Fruit fly (Drosophila melanogaster): ENCODE data around the gene Tsp74F.

The Tsp74F gene

DNA sequence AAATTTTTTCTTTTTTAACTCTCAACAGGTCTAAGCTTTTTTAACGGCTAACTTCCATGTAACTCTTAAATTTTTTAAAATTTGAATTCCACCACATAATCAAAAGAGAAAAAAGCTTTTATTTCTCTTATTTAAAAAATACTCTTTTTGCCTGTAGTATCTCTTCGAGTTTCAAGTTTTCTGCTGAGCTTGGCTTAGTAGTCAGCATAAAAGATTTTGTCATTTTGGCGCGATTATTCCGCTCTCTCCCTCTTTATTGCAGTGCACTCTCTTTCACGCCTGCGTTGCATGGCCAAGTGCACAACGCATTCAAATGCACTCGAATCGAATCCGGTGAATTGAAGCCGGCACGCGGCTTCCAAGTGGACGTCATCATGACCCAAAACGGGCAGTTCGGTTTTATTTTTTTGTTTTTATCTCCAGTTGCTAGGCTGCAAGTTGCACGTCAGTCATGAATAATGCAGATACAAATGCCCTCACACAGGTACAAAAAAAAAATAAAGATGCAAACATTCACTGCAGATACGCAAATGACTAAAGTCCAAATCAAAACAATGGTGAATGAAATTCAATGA, 18.4 kb upstream of the Tsp74F start:
- TF ChIP-seq Hnf4 (GFP tag; optimal IDR thresholded peaks at IDR 0.05) (no peak), CrebA (GFP tag; optimal IDR thresholded peaks at IDR 0.05; ENCODE audit: borderline replicate concordance) (peak; percentile 74), Dif (GFP tag; optimal IDR thresholded peaks at IDR 0.05; ENCODE audit: partially characterized antibody) (peak; percentile 64), h (GFP tag; optimal IDR thresholded peaks at IDR 0.05) (peak; percentile 1)

DNA sequence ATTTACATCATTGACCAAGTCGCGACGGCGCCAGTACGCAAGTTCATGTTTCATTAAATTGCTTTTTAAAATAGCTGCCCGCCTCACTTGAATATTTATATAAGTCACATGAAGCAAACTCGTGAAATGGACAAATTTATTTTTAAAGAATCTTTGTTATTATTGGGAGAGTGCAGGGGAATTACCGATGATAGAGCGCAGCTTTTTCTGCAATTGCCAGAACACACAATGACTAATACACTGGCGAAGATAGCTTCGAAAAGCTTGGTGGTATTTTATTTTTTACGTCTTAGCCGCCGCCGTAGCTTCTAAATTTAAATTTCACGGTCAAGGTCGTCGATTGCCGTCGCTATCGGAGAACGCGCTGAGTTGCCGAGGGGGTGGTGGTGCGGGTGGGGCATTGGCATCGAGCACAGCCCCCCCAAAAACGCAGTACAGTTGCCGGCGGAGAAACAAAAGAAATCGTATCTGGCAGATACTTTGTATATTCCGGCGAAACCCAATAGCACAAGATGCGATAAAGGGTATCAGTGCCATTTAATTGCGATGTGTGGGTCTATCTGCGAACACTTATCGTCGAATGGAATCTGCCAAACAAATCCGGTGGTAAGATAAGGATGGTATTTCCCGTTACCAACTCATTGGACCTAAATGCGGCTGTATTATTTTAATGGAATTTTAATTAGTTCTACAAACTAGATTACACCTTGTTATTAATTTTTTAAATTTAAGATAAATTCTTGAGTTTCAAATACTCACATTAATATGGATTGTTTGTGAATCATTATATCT, 17.5 kb upstream of the Tsp74F start:
- peak; percentile 61 for TF ChIP-seq br (GFP tag; optimal IDR thresholded peaks at IDR 0.05)
- peak; percentile 3 for TF ChIP-seq Jra (GFP tag; optimal IDR thresholded peaks at IDR 0.05)
- no peak for TF ChIP-seq Rel (GFP tag; optimal IDR thresholded peaks at IDR 0.05)
- peak; percentile 99 for TF ChIP-seq Rel (tag; optimal IDR thresholded peaks at IDR 0.05)
- peak; percentile 5 for TF ChIP-seq rgr (GFP tag; optimal IDR thresholded peaks at IDR 0.05)
- no peak for TF ChIP-seq HLH106 (tag; optimal IDR thresholded peaks at IDR 0.05)
- TF ChIP-seq GATAd (GFP tag; optimal IDR thresholded peaks at IDR 0.05) = no peak
- peak; percentile 20 for TF ChIP-seq Sp1 (GFP tag; optimal IDR thresholded peaks at IDR 0.05)
- no peak for TF ChIP-seq Mio (GFP tag; optimal IDR thresholded peaks at IDR 0.05)
- TF ChIP-seq Dfd (GFP tag; optimal IDR thresholded peaks at IDR 0.05) = no peak
- TF ChIP-seq dl (GFP tag; optimal IDR thresholded peaks at IDR 0.05; ENCODE audit: insufficient read depth in 1 of 2, partially characterized antibody in 2 of 2) = peak; percentile 75 to 91
- peak; percentile 84 for TF ChIP-seq h (GFP tag; optimal IDR thresholded peaks at IDR 0.05)
- no peak for TF ChIP-seq Myc (optimal IDR thresholded peaks at IDR 0.05)
- no peak for TF ChIP-seq usp (GFP tag; optimal IDR thresholded peaks at IDR 0.05)

DNA sequence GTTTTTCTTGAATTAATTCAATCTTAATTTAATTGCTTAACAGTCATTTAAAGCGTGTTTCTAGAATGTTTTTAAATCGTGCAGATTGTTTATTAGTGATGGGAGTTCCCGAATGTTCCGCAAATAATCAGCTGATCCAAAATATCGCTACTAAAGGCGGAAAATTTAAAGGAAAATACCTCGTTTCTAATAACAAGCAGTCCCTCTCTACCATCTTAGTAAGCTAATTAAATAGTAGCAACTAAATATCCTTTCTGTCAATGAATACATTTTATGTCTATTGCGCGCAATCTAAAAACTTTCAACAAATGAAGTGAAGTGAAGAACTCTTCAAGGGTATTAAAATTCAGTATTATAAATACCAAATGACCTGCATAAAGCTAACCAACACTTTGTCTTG, 16.8 kb upstream of the Tsp74F start, which contains the start of gene CG5290:
Gene CG5290 (minus strand): TSS at position 118 of the 400 bp plus-strand sequence.
- TF ChIP-seq ey (GFP tag; optimal IDR thresholded peaks at IDR 0.05) (peak; percentile 40), Dif (GFP tag; optimal IDR thresholded peaks at IDR 0.05; ENCODE audit: partially characterized antibody) (no peak), Hr83 (GFP tag; optimal IDR thresholded peaks at IDR 0.05; ENCODE audit: poor library complexity, severe bottlenecking) (no peak), Hnf4 (GFP tag; optimal IDR thresholded peaks at IDR 0.05) (peak; percentile 66), fru (GFP tag; optimal IDR thresholded peaks at IDR 0.05) (peak; percentile 49), lola (GFP tag; optimal IDR thresholded peaks at IDR 0.05) (no peak), Abd-B (GFP tag; optimal IDR thresholded peaks at IDR 0.05) (no peak), Mio (GFP tag; optimal IDR thresholded peaks at IDR 0.05) (no peak), Sp1 (GFP tag; optimal IDR thresholded peaks at IDR 0.05) (peak; percentile 35), foxo (GFP tag; optimal IDR thresholded peaks at IDR 0.05) (peak in 1 of 2 experiments; percentile 49), Rel (GFP tag; optimal IDR thresholded peaks at IDR 0.05) (no peak), Rel (tag; optimal IDR thresholded peaks at IDR 0.05) (no peak), sage (GFP tag; optimal IDR thresholded peaks at IDR 0.05) (no peak), GATAd (GFP tag; optimal IDR thresholded peaks at IDR 0.05) (peak; percentile 31), sv (GFP tag; optimal IDR thresholded peaks at IDR 0.05) (peak; percentile 20), psq (GFP tag; optimal IDR thresholded peaks at IDR 0.05) (peak; percentile 32), dl (GFP tag; optimal IDR thresholded peaks at IDR 0.05; ENCODE audit: insufficient read depth in 1 of 2, partially characterized antibody in 2 of 2) (no peak), dsf (GFP tag; optimal IDR thresholded peaks at IDR 0.05; ENCODE audit: borderline replicate concordance) (no peak), dmrt93B (GFP tag; optimal IDR thresholded peaks at IDR 0.05) (no peak), Jra (GFP tag; optimal IDR thresholded peaks at IDR 0.05) (peak; percentile 28), brk (GFP tag; optimal IDR thresholded peaks at IDR 0.05) (peak; percentile 22), Myc (optimal IDR thresholded peaks at IDR 0.05) (peak; percentile 22), br (GFP tag; optimal IDR thresholded peaks at IDR 0.05) (peak; percentile 29), tai (GFP tag; optimal IDR thresholded peaks at IDR 0.05) (peak; percentile 64), N (GFP tag; optimal IDR thresholded peaks at IDR 0.05) (no peak), Vsx2 (GFP tag; optimal IDR thresholded peaks at IDR 0.05; ENCODE audit: partially characterized antibody) (peak; percentile 54), jim (GFP tag; optimal IDR thresholded peaks at IDR 0.05) (no peak), woc (GFP tag; optimal IDR thresholded peaks at IDR 0.05) (peak; percentile 45), rgr (GFP tag; optimal IDR thresholded peaks at IDR 0.05) (peak; percentile 73), HLH106 (tag; optimal IDR thresholded peaks at IDR 0.05) (peak; percentile 34), CG9705 (GFP tag; optimal IDR thresholded peaks at IDR 0.05) (no peak), usp (GFP tag; optimal IDR thresholded peaks at IDR 0.05) (no peak), OdsH (GFP tag; optimal IDR thresholded peaks at IDR 0.05) (peak; percentile 45), Hr78 (GFP tag; optimal IDR thresholded peaks at IDR 0.05) (no peak), CrebA (GFP tag; optimal IDR thresholded peaks at IDR 0.05; ENCODE audit: borderline replicate concordance) (no peak), pan (optimal IDR thresholded peaks at IDR 0.05) (no peak), Dfd (GFP tag; optimal IDR thresholded peaks at IDR 0.05) (no peak), CG32264 (GFP tag; optimal IDR thresholded peaks at IDR 0.05) (no peak), h (GFP tag; optimal IDR thresholded peaks at IDR 0.05) (peak; percentile 31)

All from whole organism, wandering third instar larva.